Fruit fly (Drosophila melanogaster) whole organism, prepupa: ENCODE results near the gene sau.

Experiments used
- Blimp-1 ChIP-seq: fragments of 200-800 bp; sonication (Bioruptor generic); optimal IDR thresholded peaks from 3 replicates; lab custom pipeline; 2017; ENCODE audit warnings: missing biosample characterization, missing genetic modification characterization, mild to moderate bottlenecking, moderate library complexity, missing genetic modification reagents
- CG10669 ChIP-seq: fragments of 200-800 bp; sonication (Bioruptor generic); optimal IDR thresholded peaks from 3 replicates; lab custom pipeline; 2018; ENCODE audit warnings: missing biosample characterization, mild to moderate bottlenecking, missing genetic modification characterization, moderate library complexity
- CG11762 ChIP-seq: fragments of 200-800 bp; sonication (Bioruptor generic); optimal IDR thresholded peaks from 3 replicates; lab custom pipeline; 2016; ENCODE audit warnings: missing biosample characterization, missing genetic modification characterization; ENCODE audit not compliant: insufficient read depth
- CG11902 ChIP-seq: fragments of 200-800 bp; sonication (Bioruptor generic); optimal IDR thresholded peaks from 3 replicates; lab custom pipeline; 2016; ENCODE audit warnings: missing biosample characterization, missing genetic modification characterization
- CG15336 ChIP-seq: fragments of 200-800 bp; sonication (Bioruptor generic); IDR thresholded peaks from 2 replicates; pipeline ENCODE4 v1.3.6; 2022; ENCODE audit warnings: missing biosample characterization, missing genetic modification characterization
- CG1621 ChIP-seq: fragments of 200-800 bp; sonication (Bioruptor generic); optimal IDR thresholded peaks from 3 replicates; lab custom pipeline; 2018; ENCODE audit warnings: missing biosample characterization, mild to moderate bottlenecking, missing genetic modification characterization
- CG16779 ChIP-seq: fragments of 200-800 bp; sonication (Bioruptor generic); optimal IDR thresholded peaks from 3 replicates; lab custom pipeline; 2017; ENCODE audit warnings: missing biosample characterization, mild to moderate bottlenecking, missing genetic modification characterization
- CG3032 ChIP-seq: fragments of 200-800 bp; optimal IDR thresholded peaks from 2 replicates; lab custom pipeline; 2019; ENCODE audit warnings: missing biosample characterization, mild to moderate bottlenecking, missing genetic modification characterization, moderate library complexity
- CG31627 ChIP-seq: fragments of 200-800 bp; sonication (Bioruptor generic); optimal IDR thresholded peaks from 3 replicates; lab custom pipeline; 2016; ENCODE audit warnings: missing biosample characterization, missing genetic modification characterization
- CG34406 ChIP-seq: fragments of 200-800 bp; sonication (Bioruptor generic); optimal IDR thresholded peaks from 3 replicates; lab custom pipeline; 2016; ENCODE audit warnings: missing biosample characterization, missing genetic modification characterization
- CG3919 ChIP-seq: fragments of 200-800 bp; sonication (Bioruptor generic); optimal IDR thresholded peaks from 3 replicates; lab custom pipeline; 2016; ENCODE audit warnings: missing biosample characterization, missing genetic modification characterization
- CG4318 ChIP-seq: fragments of 200-800 bp; sonication (Bioruptor generic); optimal IDR thresholded peaks from 3 replicates; lab custom pipeline; 2017; ENCODE audit warnings: missing biosample characterization, mild to moderate bottlenecking, missing genetic modification characterization
- CG6163 ChIP-seq: fragments of 200-800 bp; sonication (Bioruptor generic); IDR thresholded peaks from 3 replicates; pipeline ENCODE4 v1.3.6; 2022; ENCODE audit warnings: missing biosample characterization, missing genetic modification characterization
- CG6792 ChIP-seq: fragments of 200-800 bp; sonication (Bioruptor generic); optimal IDR thresholded peaks from 3 replicates; lab custom pipeline; 2016; ENCODE audit warnings: missing biosample characterization, missing genetic modification characterization
- CG6808 ChIP-seq: fragments of 200-800 bp; sonication (Bioruptor generic); optimal IDR thresholded peaks from 3 replicates; lab custom pipeline; 2017; ENCODE audit warnings: missing biosample characterization, missing genetic modification characterization, mild to moderate bottlenecking, moderate library complexity, missing genetic modification reagents
- CG7368 ChIP-seq: fragments of 200-800 bp; sonication (Bioruptor generic); optimal IDR thresholded peaks from 3 replicates; lab custom pipeline; 2016; ENCODE audit warnings: missing biosample characterization, missing genetic modification characterization
- CG8119 ChIP-seq: fragments of 200-800 bp; sonication (Bioruptor generic); IDR thresholded peaks from 3 replicates; pipeline ENCODE4 v1.3.6; 2022; ENCODE audit warnings: missing biosample characterization, missing genetic modification characterization
- CG8632 ChIP-seq: fragments of 200-800 bp; sonication (Bioruptor generic); optimal IDR thresholded peaks from 3 replicates; lab custom pipeline; 2016; ENCODE audit warnings: missing biosample characterization, missing genetic modification characterization
- CG9139 ChIP-seq: fragments of 200-800 bp; sonication (Bioruptor generic); optimal IDR thresholded peaks from 3 replicates; lab custom pipeline; 2017; ENCODE audit warnings: missing biosample characterization, mild to moderate bottlenecking, missing genetic modification characterization
- Eip75B ChIP-seq: fragments of 200-800 bp; sonication (Bioruptor generic); optimal IDR thresholded peaks from 3 replicates; lab custom pipeline; 2016; ENCODE audit warnings: missing biosample characterization, missing genetic modification characterization
- Eip78C ChIP-seq: fragments of 200-800 bp; sonication (Bioruptor generic); peaks from one replicate; lab custom pipeline; 2016; ENCODE audit warnings: missing biosample characterization, missing genetic modification characterization
- Eip93F ChIP-seq: fragments of 200-800 bp; sonication (Bioruptor generic); optimal IDR thresholded peaks from 2 replicates; lab custom pipeline; 2016; ENCODE audit warnings: missing biosample characterization, mild to moderate bottlenecking, missing genetic modification characterization
- Ets96B ChIP-seq: fragments of 200-800 bp; optimal IDR thresholded peaks from 2 replicates; lab custom pipeline; 2019; ENCODE audit warnings: missing biosample characterization, mild to moderate bottlenecking, missing genetic modification characterization, moderate library complexity
- Hr38 ChIP-seq: sonication (Bioruptor generic); optimal IDR thresholded peaks from 2 replicates; lab custom pipeline; 2016; ENCODE audit warnings: missing biosample characterization, missing genetic modification characterization
- Hr39 ChIP-seq: fragments of 200-800 bp; sonication (Bioruptor generic); optimal IDR thresholded peaks from 2 replicates; lab custom pipeline; 2016; ENCODE audit warnings: missing biosample characterization, missing genetic modification characterization
- Hr4 ChIP-seq: fragments of 200-800 bp; sonication (Bioruptor generic); optimal IDR thresholded peaks from 3 replicates; lab custom pipeline; 2016; ENCODE audit warnings: missing biosample characterization, missing genetic modification characterization
- Smox ChIP-seq: fragments of 200-800 bp; sonication (Bioruptor generic); optimal IDR thresholded peaks from 3 replicates; lab custom pipeline; 2016; ENCODE audit warnings: missing biosample characterization, missing genetic modification characterization
- Sox102F ChIP-seq: fragments of 200-800 bp; sonication (Bioruptor generic); optimal IDR thresholded peaks from 2 replicates; lab custom pipeline; 2016; ENCODE audit warnings: missing biosample characterization, mild to moderate bottlenecking, missing genetic modification characterization
- Sox14 ChIP-seq: fragments of 200-800 bp; sonication (Bioruptor generic); optimal IDR thresholded peaks from 3 replicates; lab custom pipeline; 2016; ENCODE audit warnings: missing biosample characterization, missing genetic modification characterization
- Sox15 ChIP-seq: fragments of 200-800 bp; sonication (Bioruptor generic); optimal IDR thresholded peaks from 3 replicates; lab custom pipeline; 2016; ENCODE audit warnings: missing biosample characterization, missing genetic modification characterization
- achi ChIP-seq: fragments of 200-800 bp; sonication (Bioruptor generic); optimal IDR thresholded peaks from 3 replicates; lab custom pipeline; 2016; ENCODE audit warnings: missing biosample characterization, missing genetic modification characterization
- acj6 ChIP-seq: fragments of 200-800 bp; sonication (Bioruptor generic); optimal IDR thresholded peaks from 3 replicates; lab custom pipeline; 2016; ENCODE audit warnings: missing biosample characterization, missing genetic modification characterization
- cyc ChIP-seq: fragments of 200-800 bp; sonication (Bioruptor generic); optimal IDR thresholded peaks from 3 replicates; lab custom pipeline; 2016; ENCODE audit warnings: missing biosample characterization, missing genetic modification characterization
- dac ChIP-seq: fragments of 200-800 bp; sonication (Bioruptor generic); optimal IDR thresholded peaks from 2 replicates; lab custom pipeline; 2017; ENCODE audit warnings: missing biosample characterization, mild to moderate bottlenecking, missing genetic modification characterization
- eg ChIP-seq: fragments of 200-800 bp; sonication (Bioruptor generic); IDR thresholded peaks from 3 replicates; pipeline ENCODE4 v1.3.6; 2022; ENCODE audit warnings: missing biosample characterization, missing genetic modification characterization
- esn ChIP-seq: fragments of 200-800 bp; sonication (Bioruptor generic); optimal IDR thresholded peaks from 2 replicates; lab custom pipeline; 2016; ENCODE audit warnings: missing biosample characterization, mild to moderate bottlenecking, missing genetic modification characterization, moderate library complexity
- fd59A ChIP-seq: fragments of 200-800 bp; sonication (Bioruptor generic); optimal IDR thresholded peaks from 2 replicates; lab custom pipeline; 2017; ENCODE audit warnings: missing biosample characterization, mild to moderate bottlenecking, missing genetic modification characterization, missing genetic modification reagents
- fd85E ChIP-seq: fragments of 200-800 bp; sonication (Bioruptor generic); optimal IDR thresholded peaks from 3 replicates; lab custom pipeline; 2016; ENCODE audit warnings: missing biosample characterization, missing genetic modification characterization
- fkh ChIP-seq: fragments of 200-800 bp; sonication (Bioruptor generic); optimal IDR thresholded peaks from 3 replicates; lab custom pipeline; 2017; ENCODE audit warnings: missing biosample characterization, mild to moderate bottlenecking, missing genetic modification characterization, moderate library complexity
- lz ChIP-seq: fragments of 200-800 bp; sonication (Bioruptor generic); optimal IDR thresholded peaks from 3 replicates; lab custom pipeline; 2016; ENCODE audit warnings: missing biosample characterization, missing genetic modification characterization
- salr ChIP-seq, 2 experiments: fragments of 200-800 bp; sonication (Bioruptor generic); optimal IDR thresholded peaks; 3 replicates each; lab custom pipeline; 2016 to 2018; ENCODE audit warnings: missing biosample characterization in 2 of 2, missing genetic modification characterization in 2 of 2, mild to moderate bottlenecking in 1 of 2
- spab ChIP-seq: fragments of 200-800 bp; sonication (Bioruptor generic); optimal IDR thresholded peaks from 2 replicates; lab custom pipeline; 2017; ENCODE audit warnings: missing biosample characterization, mild to moderate bottlenecking, missing genetic modification characterization, missing genetic modification reagents
- ss ChIP-seq, 2 experiments: fragments of 200-800 bp; sonication (Bioruptor generic); optimal IDR thresholded peaks; 2 replicates in 1 of 2; 3 replicates in 1 of 2; lab custom pipeline; 2017 to 2018; ENCODE audit warnings: mild to moderate bottlenecking in 2 of 2, missing biosample characterization in 2 of 2, missing genetic modification characterization in 2 of 2, moderate library complexity in 1 of 2
- svp ChIP-seq: fragments of 200-800 bp; sonication (Bioruptor generic); peaks from one replicate; lab custom pipeline; 2016; ENCODE audit warnings: missing biosample characterization, missing genetic modification characterization
- topi ChIP-seq: fragments of 200-800 bp; sonication (Bioruptor generic); optimal IDR thresholded peaks from 3 replicates; lab custom pipeline; 2016; ENCODE audit warnings: missing biosample characterization, missing genetic modification characterization

The sau gene

dm6 chr2L:2177312-2177968, 48.7 kb upstream of the sau start (continued):
- TF ChIP-seq fd59A (GFP tag; lab: Kevin White, UChicago), result peak; percentile 23
- TF ChIP-seq esn (GFP tag; lab: Kevin White, UChicago), result peak; percentile 86
- TF ChIP-seq lz (GFP tag; lab: Kevin White, UChicago), result peak; percentile 83
- no peak for TF ChIP-seq Blimp-1 (GFP tag; lab: Kevin White, UChicago)
- TF ChIP-seq acj6, result peak; percentile 72
- TF ChIP-seq CG31627, result peak; percentile 78
- peak; percentile 86 for TF ChIP-seq Hr39 (GFP tag; lab: Kevin White, UChicago)
- peak; percentile 51 for TF ChIP-seq CG3032
- peak; percentile 49 for TF ChIP-seq CG11902 (GFP tag; lab: Kevin White, UChicago)
- TF ChIP-seq ss (GFP tag; optimal IDR thresholded peaks at IDR 0.05; lab: Kevin White, UChicago), result no peak
- TF ChIP-seq spab (GFP tag; lab: Kevin White, UChicago), result peak; percentile 25
- TF ChIP-seq CG1621 (tag; lab: Kevin White, UChicago), result peak; percentile 24
- TF ChIP-seq CG10669 (GFP tag; lab: Kevin White, UChicago), result peak; percentile 59
- peak; percentile 50; the same call in 2 of the 3 replicates for TF ChIP-seq CG6163 (GFP tag; lab: Robert Waterston, UW)
- peak; percentile 15; the same call in 1 of the 3 replicates for TF ChIP-seq CG8119 (GFP tag; lab: Robert Waterston, UW)
- peak; percentile 67 for TF ChIP-seq Sox15 (GFP tag; lab: Kevin White, UChicago)
- peak; percentile 79 for TF ChIP-seq Sox102F (GFP tag; lab: Kevin White, UChicago)
- peak; percentile 64 for TF ChIP-seq Ets96B (tag; lab: Kevin White, UChicago)

dm6 chr2L:2177969-2178809, 48.0 kb upstream of the sau start, which contains the start of gene aop:
TSS of gene aop (minus strand) at chr2L:2178754.
- TF ChIP-seq Eip93F (GFP tag; lab: Kevin White, UChicago) (peak; percentile 55), CG3919 (GFP tag; lab: Kevin White, UChicago) (peak; percentile 40), fd59A (GFP tag; lab: Kevin White, UChicago) (no peak), CG6163 (GFP tag; lab: Robert Waterston, UW) (peak; percentile 65), CG31627 (no peak), dac (GFP tag; lab: Kevin White, UChicago) (no peak), CG1621 (tag; lab: Kevin White, UChicago) (peak; percentile 21), Sox102F (GFP tag; lab: Kevin White, UChicago) (peak; percentile 75), Hr38 (no peak), CG8632 (GFP tag; lab: Kevin White, UChicago) (peak; percentile 25), spab (GFP tag; lab: Kevin White, UChicago) (peak; percentile 12), CG16779 (peak; percentile 60), Hr4 (GFP tag; lab: Kevin White, UChicago) (no peak), CG15336 (GFP tag; lab: Robert Waterston, UW) (peak; percentile 48), acj6 (no peak), topi (GFP tag; lab: Kevin White, UChicago) (peak; percentile 54), fd85E (GFP tag; lab: Kevin White, UChicago) (no peak), eg (GFP tag; lab: Robert Waterston, UW) (no peak; the same call in 2 of the 3 replicates), CG7368 (no peak), Eip75B (GFP tag; lab: Kevin White, UChicago) (peak; percentile 59), Smox (GFP tag; lab: Kevin White, UChicago) (peak; percentile 38), Sox14 (GFP tag; lab: Kevin White, UChicago) (peak; percentile 42), salr (GFP tag; optimal IDR thresholded peaks at IDR 0.05; lab: Kevin White, UChicago) (no peak), CG9139 (GFP tag; lab: Kevin White, UChicago) (peak; percentile 49), fkh (GFP tag; lab: Kevin White, UChicago) (peak; percentile 70), achi (GFP tag; lab: Kevin White, UChicago) (no peak), cyc (GFP tag; lab: Kevin White, UChicago) (no peak), Eip78C (peak; percentile 68), CG11762 (GFP tag; lab: Kevin White, UChicago) (no peak), CG4318 (no peak), CG3032 (no peak), Sox15 (GFP tag; lab: Kevin White, UChicago) (no peak), CG6808 (GFP tag; lab: Kevin White, UChicago) (peak; percentile 40), esn (GFP tag; lab: Kevin White, UChicago) (peak; percentile 23), svp (GFP tag; lab: Kevin White, UChicago) (peak; percentile 85), CG10669 (GFP tag; lab: Kevin White, UChicago) (no peak), CG34406 (GFP tag; lab: Kevin White, UChicago) (no peak), CG6792 (GFP tag; lab: Kevin White, UChicago) (no peak), Ets96B (tag; lab: Kevin White, UChicago) (peak; percentile 29)
